Fruit fly (Drosophila melanogaster) whole organism, embryonic: ENCODE results near the gene mof.

ENCODE experiments used
- Blimp-1 ChIP-seq: fragments of 200-800 bp; sonication (Bioruptor generic); optimal IDR thresholded peaks from 3 replicates; lab custom pipeline; 2018; ENCODE audit warnings: missing biosample characterization, missing genetic modification characterization, mild to moderate bottlenecking, moderate library complexity, missing genetic modification reagents
- CG10274 ChIP-seq: fragments of 200-800 bp; sonication (Bioruptor generic); optimal IDR thresholded peaks from 3 replicates; lab custom pipeline; 2017; ENCODE audit warnings: missing biosample characterization, mild to moderate bottlenecking, missing genetic modification characterization
- CG11398 ChIP-seq: fragments of 200-800 bp; sonication (Bioruptor generic); optimal IDR thresholded peaks from 2 replicates; lab custom pipeline; 2016; ENCODE audit warnings: missing biosample characterization, missing genetic modification characterization
- CG14014 ChIP-seq: fragments of 200-800 bp; sonication (Bioruptor generic); IDR thresholded peaks from 2 replicates; pipeline ENCODE4 v1.3.6; 2022; ENCODE audit warnings: missing biosample characterization, missing genetic modification characterization
- CG15011 ChIP-seq: fragments of 200-800 bp; sonication (Bioruptor generic); optimal IDR thresholded peaks from 3 replicates; lab custom pipeline; 2018; ENCODE audit warnings: missing biosample characterization, mild to moderate bottlenecking, missing genetic modification characterization
- CG17385 ChIP-seq: fragments of 200-800 bp; sonication (Bioruptor generic); optimal IDR thresholded peaks from 3 replicates; lab custom pipeline; 2018; ENCODE audit warnings: missing biosample characterization, mild to moderate bottlenecking, missing genetic modification characterization
- CG17802 ChIP-seq: fragments of 200-800 bp; sonication (Bioruptor generic); optimal IDR thresholded peaks from 2 replicates; lab custom pipeline; 2018; ENCODE audit warnings: missing biosample characterization, mild to moderate bottlenecking, missing genetic modification characterization, moderate library complexity
- CG18011 ChIP-seq: fragments of 200-800 bp; sonication (Bioruptor generic); optimal IDR thresholded peaks from 2 replicates; lab custom pipeline; 2017; ENCODE audit warnings: missing biosample characterization, missing genetic modification characterization, mild to moderate bottlenecking, moderate library complexity, missing genotype
- CG31441 ChIP-seq: fragments of 200-800 bp; sonication (Bioruptor generic); IDR thresholded peaks from 2 replicates; pipeline ENCODE4 v1.3.6; 2022; ENCODE audit warnings: missing biosample characterization, missing genetic modification characterization
- CG34376 ChIP-seq: fragments of 200-800 bp; sonication (Bioruptor generic); optimal IDR thresholded peaks from 2 replicates; lab custom pipeline; 2018; ENCODE audit warnings: missing biosample characterization, mild to moderate bottlenecking, missing genetic modification characterization
- CG4282 ChIP-seq: fragments of 200-800 bp; sonication (Bioruptor generic); optimal IDR thresholded peaks from 2 replicates; lab custom pipeline; 2016; ENCODE audit warnings: missing biosample characterization, missing genetic modification characterization
- CG6175 ChIP-seq: fragments of 200-800 bp; sonication (Bioruptor generic); IDR thresholded peaks from 3 replicates; pipeline ENCODE4 v1.3.6; 2022; ENCODE audit warnings: missing biosample characterization, missing genetic modification characterization
- CG6813 ChIP-seq: fragments of 200-800 bp; sonication (Bioruptor generic); optimal IDR thresholded peaks from 2 replicates; lab custom pipeline; 2017; ENCODE audit warnings: missing biosample characterization, missing genetic modification characterization, mild to moderate bottlenecking, moderate library complexity, missing genetic modification reagents
- CG7556 ChIP-seq: fragments of 200-800 bp; sonication (Bioruptor generic); optimal IDR thresholded peaks from 2 replicates; lab custom pipeline; 2017; ENCODE audit warnings: missing biosample characterization, mild to moderate bottlenecking, missing genetic modification characterization
- CG7786 ChIP-seq: fragments of 200-800 bp; sonication (Bioruptor generic); optimal IDR thresholded peaks from 2 replicates; lab custom pipeline; 2016; ENCODE audit warnings: missing biosample characterization, missing genetic modification characterization
- CG7839 ChIP-seq: fragments of 200-800 bp; sonication (Bioruptor generic); optimal IDR thresholded peaks from 3 replicates; lab custom pipeline; 2018; ENCODE audit warnings: missing biosample characterization, mild to moderate bottlenecking, missing genetic modification characterization, moderate library complexity
- CG7963 ChIP-seq: fragments of 200-800 bp; sonication (Bioruptor generic); IDR thresholded peaks from 3 replicates; pipeline ENCODE4 v1.3.6; 2022; ENCODE audit warnings: missing biosample characterization, missing genetic modification characterization; ENCODE audit not compliant: partially characterized antibody
- CG8478 ChIP-seq: fragments of >200 bp; optimal IDR thresholded peaks from 2 replicates; lab custom pipeline; 2018
- CG8944 ChIP-seq: fragments of 200-800 bp; sonication (Bioruptor generic); optimal IDR thresholded peaks from 3 replicates; lab custom pipeline; 2016; ENCODE audit warnings: missing biosample characterization, missing genetic modification characterization
- D19B ChIP-seq: fragments of 200-800 bp; sonication (Bioruptor generic); optimal IDR thresholded peaks from 2 replicates; lab custom pipeline; 2017; ENCODE audit warnings: missing biosample characterization, mild to moderate bottlenecking, missing genetic modification characterization
- Doc2 ChIP-seq: fragments of 200-800 bp; sonication (Bioruptor generic); IDR thresholded peaks from 2 replicates; pipeline ENCODE4 v1.3.6; 2022; ENCODE audit warnings: missing biosample characterization, missing genetic modification characterization
- Drgx ChIP-seq: fragments of 200-800 bp; sonication (Bioruptor generic); IDR thresholded peaks from 2 replicates; pipeline ENCODE4 v1.3.6; 2022; ENCODE audit warnings: missing biosample characterization, missing genetic modification characterization
- Eip74EF ChIP-seq, 2 experiments: fragments of 200-800 bp in 1 of 2; fragments of >200 bp in 1 of 2; sonication (Bioruptor generic) in 1 of 2; optimal IDR thresholded peaks; 2 replicates each; lab custom pipeline; 2017 to 2019; ENCODE audit warnings: missing biosample characterization in 2 of 2, missing genetic modification characterization in 2 of 2, mild to moderate bottlenecking in 1 of 2, moderate library complexity in 1 of 2
- Ets97D ChIP-seq: fragments of 200-800 bp; sonication (Bioruptor generic); optimal IDR thresholded peaks from 3 replicates; lab custom pipeline; 2016; ENCODE audit warnings: missing biosample characterization, missing genetic modification characterization
- HLH54F ChIP-seq: fragments of 200-800 bp; sonication (Bioruptor generic); optimal IDR thresholded peaks from 3 replicates; lab custom pipeline; 2016; ENCODE audit warnings: missing biosample characterization, missing genetic modification characterization
- Lim3 ChIP-seq: fragments of 200-800 bp; sonication (Bioruptor generic); IDR thresholded peaks from 2 replicates; pipeline ENCODE4 v1.3.6; 2022; ENCODE audit warnings: missing biosample characterization, missing genetic modification characterization
- Lpt ChIP-seq: fragments of >200 bp; optimal IDR thresholded peaks from 2 replicates; lab custom pipeline; 2018; ENCODE audit warnings: missing biosample characterization, missing genetic modification characterization
- MTF-1 ChIP-seq: fragments of 200-800 bp; sonication (Bioruptor generic); optimal IDR thresholded peaks from 2 replicates; lab custom pipeline; 2018; ENCODE audit warnings: missing biosample characterization, mild to moderate bottlenecking, missing genetic modification characterization, borderline replicate concordance
- Mad ChIP-seq: fragments of 200-800 bp; sonication (Bioruptor generic); optimal IDR thresholded peaks from 2 replicates; lab custom pipeline; 2016; ENCODE audit warnings: missing biosample characterization, missing genetic modification characterization
- Myb ChIP-seq: fragments of 200-800 bp; sonication (Bioruptor generic); optimal IDR thresholded peaks from 2 replicates; lab custom pipeline; 2016; ENCODE audit warnings: missing biosample characterization, missing genetic modification characterization
- Rfx ChIP-seq: fragments of 200-800 bp; sonication (Bioruptor generic); IDR thresholded peaks from 2 replicates; pipeline ENCODE4 v1.3.6; 2022; ENCODE audit warnings: missing biosample characterization, missing genetic modification characterization
- Sin3A ChIP-seq: fragments of >200 bp; optimal IDR thresholded peaks from 2 replicates; lab custom pipeline; 2018
- Six4 ChIP-seq: fragments of 200-800 bp; sonication (Bioruptor generic); optimal IDR thresholded peaks from 2 replicates; lab custom pipeline; 2016; ENCODE audit warnings: missing biosample characterization, missing genetic modification characterization
- abd-A ChIP-seq: fragments of 200-800 bp; sonication (Bioruptor generic); optimal IDR thresholded peaks from 3 replicates; lab custom pipeline; 2019; ENCODE audit warnings: missing biosample characterization, mild to moderate bottlenecking, missing genetic modification characterization, moderate library complexity
- bbx ChIP-seq: fragments of 200-800 bp; sonication (Bioruptor generic); IDR thresholded peaks from 2 replicates; pipeline ENCODE4 v1.3.6; 2022; ENCODE audit warnings: missing biosample characterization, missing genetic modification characterization; ENCODE audit not compliant: partially characterized antibody
- cwo ChIP-seq: fragments of 200-800 bp; sonication (Bioruptor generic); optimal IDR thresholded peaks from 3 replicates; lab custom pipeline; 2017; ENCODE audit warnings: missing biosample characterization, missing genetic modification characterization, mild to moderate bottlenecking, moderate library complexity, missing genetic modification reagents
- fd96Cb ChIP-seq: fragments of 200-800 bp; sonication (Bioruptor generic); optimal IDR thresholded peaks from 2 replicates; lab custom pipeline; 2018; ENCODE audit warnings: missing biosample characterization, mild to moderate bottlenecking, missing genetic modification characterization, moderate library complexity
- kni ChIP-seq: fragments of 200-800 bp; sonication (Bioruptor generic); optimal IDR thresholded peaks from 3 replicates; lab custom pipeline; 2017; ENCODE audit warnings: mild to moderate bottlenecking, missing biosample characterization, missing genetic modification reagents, missing genetic modification characterization
- mam ChIP-seq: fragments of 200-800 bp; sonication (Bioruptor generic); optimal IDR thresholded peaks from 3 replicates; lab custom pipeline; 2016; ENCODE audit warnings: missing biosample characterization, missing genetic modification characterization
- oc ChIP-seq: fragments of 200-800 bp; sonication (Bioruptor generic); optimal IDR thresholded peaks from 2 replicates; lab custom pipeline; 2018; ENCODE audit warnings: missing biosample characterization, mild to moderate bottlenecking, missing genetic modification characterization, moderate library complexity
- pnt ChIP-seq: fragments of 200-800 bp; sonication (Bioruptor generic); optimal IDR thresholded peaks from 3 replicates; lab custom pipeline; 2016; ENCODE audit warnings: missing biosample characterization, missing genetic modification characterization
- prd ChIP-seq, 3 experiments: fragments of >200 bp in 2 of 3; fragments of 200-800 bp in 1 of 3; sonication (Bioruptor generic) in 1 of 3; optimal IDR thresholded peaks in 2 of 3; IDR thresholded peaks in 1 of 3; 2 replicates in 2 of 3; 3 replicates in 1 of 3; pipeline versions ENCODE4 v1.3.6 to Lab custom; 2017 to 2022; ENCODE audit warnings: missing biosample characterization in 1 of 3, missing genetic modification characterization in 1 of 3
- sens ChIP-seq: fragments of 200-800 bp; sonication (Bioruptor generic); peaks from one replicate; lab custom pipeline; 2016; ENCODE audit warnings: missing biosample characterization, missing genetic modification characterization
- sima ChIP-seq: fragments of 200-800 bp; sonication (Bioruptor generic); optimal IDR thresholded peaks from 2 replicates; lab custom pipeline; 2016; ENCODE audit warnings: missing biosample characterization, missing genetic modification characterization
- slp2 ChIP-seq: fragments of 200-800 bp; sonication (Bioruptor generic); optimal IDR thresholded peaks from 2 replicates; lab custom pipeline; 2016; ENCODE audit warnings: missing biosample characterization, missing genetic modification characterization
- trh ChIP-seq: fragments of 200-800 bp; sonication (Bioruptor generic); optimal IDR thresholded peaks from 2 replicates; lab custom pipeline; 2016; ENCODE audit warnings: missing biosample characterization, missing genetic modification characterization
- tup ChIP-seq: fragments of 200-800 bp; sonication (Bioruptor generic); optimal IDR thresholded peaks from 2 replicates; lab custom pipeline; 2016; ENCODE audit warnings: missing biosample characterization, mild to moderate bottlenecking, missing genetic modification characterization, moderate library complexity
- tx ChIP-seq: fragments of 200-800 bp; sonication (Bioruptor generic); optimal IDR thresholded peaks from 2 replicates; lab custom pipeline; 2016; ENCODE audit warnings: missing biosample characterization, missing genetic modification characterization
- unpg ChIP-seq: fragments of 200-800 bp; sonication (Bioruptor generic); optimal IDR thresholded peaks from 3 replicates; lab custom pipeline; 2018; ENCODE audit warnings: missing biosample characterization, mild to moderate bottlenecking, missing genetic modification characterization, moderate library complexity

The mof gene

dm6 chrX:5896809-5897700, 20.4 kb upstream of the mof start (continued):
- TF ChIP-seq mam (GFP tag; lab: Kevin White, UChicago) (peak; percentile 8), Mad (no peak), CG7963 (GFP tag; lab: Robert Waterston, UW) (no peak), kni (no peak), CG17802 (tag; lab: Kevin White, UChicago) (no peak), bbx (GFP tag; lab: Robert Waterston, UW) (no peak), Rfx (GFP tag; lab: Robert Waterston, UW) (peak; percentile 31; the same call in 1 of the 2 replicates), oc (no peak), CG11398 (GFP tag; lab: Kevin White, UChicago) (no peak), CG6813 (GFP tag; lab: Kevin White, UChicago) (no peak), Eip74EF (GFP tag; optimal IDR thresholded peaks at IDR 0.05; lab: Kevin White, UChicago) (no peak), Lim3 (GFP tag; lab: Robert Waterston, UW) (no peak), CG17385 (GFP tag; lab: Kevin White, UChicago) (no peak), sima (GFP tag; lab: Kevin White, UChicago) (no peak), CG4282 (GFP tag; lab: Kevin White, UChicago) (no peak), CG7786 (GFP tag; lab: Kevin White, UChicago) (no peak), CG34376 (no peak), CG8944 (GFP tag; lab: Kevin White, UChicago) (no peak), Sin3A (lab: Kevin White, UChicago) (no peak), CG7839 (tag; lab: Kevin White, UChicago) (peak; percentile 35), CG15011 (GFP tag; lab: Kevin White, UChicago) (no peak), fd96Cb (tag; lab: Kevin White, UChicago) (peak; percentile 11), Drgx (peak; percentile 53; the same call in 1 of the 2 replicates), CG8478 (no peak), Six4 (GFP tag; lab: Kevin White, UChicago) (no peak), cwo (no peak), trh (GFP tag; lab: Kevin White, UChicago) (no peak), D19B (GFP tag; lab: Kevin White, UChicago) (no peak), unpg (GFP tag; lab: Kevin White, UChicago) (peak; percentile 22), prd (optimal IDR thresholded peaks at IDR 0.05; lab: Kevin White, UChicago) (no peak), prd (GFP tag; IDR thresholded peaks at IDR 0.05; lab: Robert Waterston, UW) (peak; percentile 65; the same call in 2 of the 3 replicates), HLH54F (GFP tag; lab: Kevin White, UChicago) (peak; percentile 44), Lpt (GFP tag; lab: Kevin White, UChicago) (no peak), Blimp-1 (GFP tag; lab: Kevin White, UChicago) (peak; percentile 29), Ets97D (GFP tag; lab: Kevin White, UChicago) (no peak), Doc2 (GFP tag; lab: Robert Waterston, UW) (no peak), abd-A (tag; lab: Kevin White, UChicago) (no peak), CG10274 (no peak), CG14014 (GFP tag; lab: Robert Waterston, UW) (no peak), CG7556 (no peak), slp2 (no peak), pnt (GFP tag; lab: Kevin White, UChicago) (no peak), Myb (GFP tag; lab: Kevin White, UChicago) (no peak), CG6175 (GFP tag; lab: Robert Waterston, UW) (no peak), tx (no peak), CG31441 (GFP tag; lab: Robert Waterston, UW) (0 out of 2 replicates have a peak, but pooled peaks have one; percentile 15), sens (GFP tag; lab: Kevin White, UChicago) (peak; percentile 84), MTF-1 (no peak), tup (GFP tag; lab: Kevin White, UChicago) (no peak), CG18011 (no peak)
